Worm (Caenorhabditis elegans) whole organism, midembryonic: Measurements from ENCODE around the gene prx-19.

Experiments used
- T22C8.4 ChIP-seq: fragments of 200-800 bp; sonication (Bioruptor generic); IDR thresholded peaks from 2 replicates; pipeline ENCODE4 v1.3.6; 2022; ENCODE audit warnings: missing genetic modification characterization, missing compliant biosample characterization
- cog-1 ChIP-seq: sonication (generic microtip); optimal IDR thresholded peaks from 2 replicates; lab custom pipeline; 2016; ENCODE audit warnings: missing genetic modification characterization, missing compliant biosample characterization
- flt-1 ChIP-seq: fragments of 200-800 bp; sonication (Bioruptor generic); IDR thresholded peaks from 2 replicates; pipeline ENCODE4 v1.3.6; 2022; ENCODE audit warnings: missing genetic modification characterization, missing compliant biosample characterization
- klf-2 ChIP-seq: fragments of 200-800 bp; sonication (Bioruptor generic); conservative IDR thresholded peaks from 2 replicates; pipeline ENCODE4 v1.3.6; 2022; ENCODE audit warnings: missing genetic modification reagents, missing genetic modification characterization, missing compliant biosample characterization
- med-1 ChIP-seq: sonication (generic microtip); optimal IDR thresholded peaks from 2 replicates; lab custom pipeline; 2017; ENCODE audit warnings: missing genetic modification characterization, mild to moderate bottlenecking, missing compliant biosample characterization, antibody characterized with exemption, missing genetic modification reagents; ENCODE audit not compliant: insufficient read depth
- ref-1 ChIP-seq: fragments of 200-800 bp; sonication (Bioruptor generic); conservative IDR thresholded peaks from 2 replicates; pipeline ENCODE4 v1.3.6; 2022; ENCODE audit warnings: missing genetic modification reagents, missing genetic modification characterization, missing compliant biosample characterization
- ztf-23 ChIP-seq: fragments of 200-800 bp; sonication (Bioruptor generic); IDR thresholded peaks from 2 replicates; pipeline ENCODE4 v1.3.6; 2022; ENCODE audit warnings: missing genetic modification reagents, missing genetic modification characterization, missing compliant biosample characterization
- ztf-29 ChIP-seq: fragments of 200-800 bp; sonication (Bioruptor generic); IDR thresholded peaks from 2 replicates; pipeline ENCODE4 v1.3.6; 2022; ENCODE audit warnings: missing genetic modification reagents, missing genetic modification characterization, missing compliant biosample characterization

ce11 chrIII:8807246-8807645 is 1.8 kb downstream of the prx-19 start, which contains the start of gene F54F2.7:
- no peak for TF ChIP-seq T22C8.4
- no peak for TF ChIP-seq cog-1 (tag; lab: Kevin White, UChicago)
- no peak for TF ChIP-seq ztf-29 (GFP tag; lab: Robert Waterston, UW)
- no peak for TF ChIP-seq med-1 (GFP tag; lab: Kevin White, UChicago)
- no peak for TF ChIP-seq klf-2 (GFP tag; lab: Robert Waterston, UW)
- TF ChIP-seq ztf-23 (GFP tag; lab: Robert Waterston, UW) = no peak
- TF ChIP-seq ref-1 (GFP tag; lab: Robert Waterston, UW) = no peak
- no peak for TF ChIP-seq flt-1 (GFP tag; lab: Robert Waterston, UW)
